Worm (Caenorhabditis elegans) whole organism, L1 larva: ENCODE results near the gene srw-139.

Experiments used
- C16A3.4 ChIP-seq: fragments of 150-350 bp; optimal IDR thresholded peaks from 2 replicates; lab custom pipeline; 2014; ENCODE audit warnings: missing biosample characterization, missing genetic modification characterization
- aha-1 ChIP-seq: fragments of 150-350 bp; optimal IDR thresholded peaks from 2 replicates; lab custom pipeline; 2014; ENCODE audit warnings: missing biosample characterization, missing genetic modification characterization
- alr-1 ChIP-seq: fragments of 200-800 bp; sonication (Bioruptor generic); optimal IDR thresholded peaks from 2 replicates; lab custom pipeline; 2018; ENCODE audit warnings: borderline replicate concordance, mild to moderate bottlenecking, missing genetic modification characterization, missing compliant biosample characterization
- blmp-1 ChIP-seq: fragments of 150-350 bp; optimal IDR thresholded peaks from 2 replicates; lab custom pipeline; 2014; ENCODE audit warnings: missing biosample characterization, missing genetic modification characterization
- ceh-8 ChIP-seq: fragments of 200-800 bp; sonication (Bioruptor generic); optimal IDR thresholded peaks from 2 replicates; lab custom pipeline; 2018; ENCODE audit warnings: mild to moderate bottlenecking, missing genetic modification characterization, moderate library complexity, missing compliant biosample characterization
- efl-1 ChIP-seq, 4 experiments: fragments of 150-350 bp; optimal IDR thresholded peaks in 3 of 4; peaks in 1 of 4; 1 replicate in 1 of 4; 2 replicates in 3 of 4; lab custom pipeline; 2014; ENCODE audit warnings: missing biosample characterization in 2 of 4, missing genetic modification characterization in 2 of 4, missing genetic modification reagents in 2 of 4
- efl-3 ChIP-seq: fragments of 200-800 bp; sonication (Bioruptor generic); optimal IDR thresholded peaks from 2 replicates; lab custom pipeline; 2018; ENCODE audit warnings: mild to moderate bottlenecking, missing genetic modification characterization, missing compliant biosample characterization
- egl-27 ChIP-seq, 2 experiments: fragments of 150-350 bp in 1 of 2; sonication (generic microtip); optimal IDR thresholded peaks; 3 replicates each; lab custom pipeline; 2017 to 2018; ENCODE audit warnings: missing biosample characterization in 2 of 2, missing genetic modification characterization in 2 of 2, missing genetic modification reagents in 2 of 2
- elt-3 ChIP-seq, 6 experiments: fragments of 150-350 bp in 1 of 6; sonication (generic microtip); optimal IDR thresholded peaks; 2 replicates each; lab custom pipeline; 2017 to 2018; ENCODE audit warnings: missing biosample characterization in 6 of 6, missing genetic modification characterization in 6 of 6, inconsistent platforms in 1 of 6
- fkh-8 ChIP-seq: sonication (generic microtip); optimal IDR thresholded peaks from 2 replicates; lab custom pipeline; 2016; ENCODE audit warnings: mild to moderate bottlenecking, missing genetic modification characterization, missing compliant biosample characterization
- hlh-4 ChIP-seq: sonication (generic microtip); optimal IDR thresholded peaks from 2 replicates; lab custom pipeline; 2016; ENCODE audit warnings: mild to moderate bottlenecking, missing genetic modification characterization, missing compliant biosample characterization
- irx-1 ChIP-seq: sonication (generic microtip); optimal IDR thresholded peaks from 2 replicates; lab custom pipeline; 2016; ENCODE audit warnings: missing genetic modification characterization, missing compliant biosample characterization
- lin-15B ChIP-seq: fragments of 150-350 bp; sonication (generic microtip); optimal IDR thresholded peaks from 3 replicates; lab custom pipeline; 2014; ENCODE audit warnings: missing biosample characterization, missing genetic modification characterization
- lin-39 ChIP-seq: fragments of 150-350 bp; optimal IDR thresholded peaks from 2 replicates; lab custom pipeline; 2014; ENCODE audit warnings: missing biosample characterization, missing genetic modification reagents, missing genetic modification characterization
- lir-3 ChIP-seq: sonication (generic microtip); optimal IDR thresholded peaks from 2 replicates; lab custom pipeline; 2016; ENCODE audit warnings: mild to moderate bottlenecking, missing genetic modification characterization, moderate library complexity, missing compliant biosample characterization; ENCODE audit not compliant: poor library complexity
- mab-9 ChIP-seq: fragments of 200-800 bp; sonication (Bioruptor generic); IDR thresholded peaks from 2 replicates; pipeline ENCODE4 v1.3.6; 2022; ENCODE audit warnings: missing genetic modification reagents, missing genetic modification characterization, missing compliant biosample characterization
- mef-2 ChIP-seq: fragments of 150-350 bp; optimal IDR thresholded peaks from 2 replicates; lab custom pipeline; 2014; ENCODE audit warnings: missing biosample characterization, missing genetic modification characterization
- mep-1 ChIP-seq: fragments of 150-350 bp; optimal IDR thresholded peaks from 2 replicates; lab custom pipeline; 2014; ENCODE audit warnings: missing biosample characterization, missing genetic modification characterization
- nhr-12 ChIP-seq: sonication (generic microtip); optimal IDR thresholded peaks from 2 replicates; lab custom pipeline; 2017; ENCODE audit warnings: missing biosample characterization, missing genetic modification characterization
- nhr-20 ChIP-seq: sonication (generic microtip); optimal IDR thresholded peaks from 2 replicates; lab custom pipeline; 2016; ENCODE audit warnings: mild to moderate bottlenecking, missing genetic modification characterization, missing compliant biosample characterization
- nhr-28 ChIP-seq: fragments of 150-350 bp; optimal IDR thresholded peaks from 2 replicates; lab custom pipeline; 2014; ENCODE audit warnings: missing biosample characterization, missing genetic modification characterization
- nhr-71 ChIP-seq: sonication (generic microtip); optimal IDR thresholded peaks from 2 replicates; lab custom pipeline; 2016; ENCODE audit warnings: mild to moderate bottlenecking, missing genetic modification characterization, moderate library complexity, missing compliant biosample characterization
- nhr-77 ChIP-seq: fragments of 150-350 bp; optimal IDR thresholded peaks from 2 replicates; lab custom pipeline; 2014; ENCODE audit warnings: missing biosample characterization, missing genetic modification characterization
- nhr-85 ChIP-seq: sonication (generic microtip); peaks from one replicate; lab custom pipeline; 2016; ENCODE audit warnings: missing genetic modification characterization, inconsistent platforms, missing compliant biosample characterization
- pag-3 ChIP-seq: sonication (generic microtip); optimal IDR thresholded peaks from 2 replicates; lab custom pipeline; 2017; ENCODE audit warnings: missing genetic modification characterization, mild to moderate bottlenecking, missing compliant biosample characterization, antibody characterized with exemption, borderline replicate concordance; ENCODE audit not compliant: insufficient read depth
- pax-3 ChIP-seq: fragments of 200-800 bp; sonication (Bioruptor generic); optimal IDR thresholded peaks from 2 replicates; lab custom pipeline; 2018; ENCODE audit warnings: mild to moderate bottlenecking, missing genetic modification characterization, moderate library complexity, missing compliant biosample characterization
- rnt-1 ChIP-seq: sonication (generic microtip); optimal IDR thresholded peaks from 2 replicates; lab custom pipeline; 2016; ENCODE audit warnings: mild to moderate bottlenecking, missing genetic modification characterization, moderate library complexity, missing compliant biosample characterization
- snpc-4 ChIP-seq: fragments of 150-350 bp; optimal IDR thresholded peaks from 2 replicates; lab custom pipeline; 2014; ENCODE audit warnings: missing biosample characterization, missing genetic modification characterization
- tlp-1 ChIP-seq: fragments of 150-350 bp; optimal IDR thresholded peaks from 2 replicates; lab custom pipeline; 2014; ENCODE audit warnings: missing biosample characterization, missing genetic modification characterization
- unc-130 ChIP-seq: fragments of 150-350 bp; optimal IDR thresholded peaks from 2 replicates; lab custom pipeline; 2017; ENCODE audit warnings: missing biosample characterization, missing genetic modification characterization, inconsistent platforms
- unc-62 ChIP-seq: fragments of 150-350 bp; optimal IDR thresholded peaks from 2 replicates; lab custom pipeline; 2014; ENCODE audit warnings: missing biosample characterization, missing genetic modification reagents, missing genetic modification characterization
- unc-86 ChIP-seq: sonication (generic microtip); optimal IDR thresholded peaks from 2 replicates; lab custom pipeline; 2016; ENCODE audit warnings: missing genetic modification characterization, missing compliant biosample characterization
- xbp-1 ChIP-seq: sonication (generic microtip); optimal IDR thresholded peaks from 2 replicates; lab custom pipeline; 2016; ENCODE audit warnings: missing genetic modification characterization, missing compliant biosample characterization

srw-139 gene

DNA sequence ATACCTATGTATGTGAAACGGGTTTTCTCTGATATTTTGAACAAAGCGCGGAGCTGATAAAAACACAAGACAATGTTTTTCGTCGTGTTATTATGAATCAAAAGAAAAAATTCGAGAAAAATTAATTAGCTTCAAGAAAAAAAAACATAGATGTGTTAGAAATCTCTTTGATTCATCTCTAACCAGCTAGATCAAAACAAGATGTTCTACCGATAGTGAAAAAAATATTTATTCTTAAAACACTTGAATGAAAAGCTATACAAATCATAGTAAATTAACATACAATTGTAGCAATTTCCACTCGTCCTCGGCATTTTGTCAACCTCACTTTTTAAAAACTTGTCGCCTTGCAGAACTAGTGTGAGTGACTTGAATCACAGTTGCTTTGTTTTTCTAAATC is 43.0 kb downstream of the srw-139 start:
- TF ChIP-seq C16A3.4 (tag; lab: Kevin White, UChicago) (no peak), alr-1 (tag; lab: Kevin White, UChicago) (no peak), mep-1 (tag; lab: Kevin White, UChicago) (no peak), mef-2 (tag; lab: Kevin White, UChicago) (no peak), unc-130 (tag; lab: Kevin White, UChicago) (no peak), tlp-1 (tag; lab: Kevin White, UChicago) (no peak), ceh-8 (GFP tag; lab: Kevin White, UChicago) (no peak), mab-9 (no peak), lin-15B (tag; lab: Kevin White, UChicago) (no peak), lir-3 (tag; lab: Kevin White, UChicago) (no peak), fkh-8 (tag; lab: Kevin White, UChicago) (no peak), unc-62 (no peak), nhr-85 (no peak), hlh-4 (tag; lab: Kevin White, UChicago) (no peak), nhr-28 (tag; lab: Kevin White, UChicago) (no peak), blmp-1 (no peak)

DNA sequence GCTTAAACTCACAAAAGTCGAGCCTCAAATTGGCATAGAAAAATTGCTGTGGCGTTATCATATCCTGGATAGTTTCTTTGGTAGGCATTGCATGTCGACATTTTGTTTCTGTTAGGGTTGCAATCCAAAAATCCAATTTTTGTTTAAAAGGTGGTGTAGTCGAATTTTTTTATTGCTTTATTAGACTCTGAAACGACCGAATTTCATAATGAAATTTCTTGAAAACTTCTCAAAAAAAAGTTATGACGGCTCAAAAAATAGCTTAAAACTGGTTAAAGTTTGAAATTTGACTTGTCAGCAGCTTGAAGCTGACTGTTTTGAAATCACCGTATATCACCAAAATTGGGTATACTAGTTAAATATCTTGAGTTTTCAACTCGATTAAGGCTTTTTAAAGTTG is 43.8 kb downstream of the srw-139 start, which contains the start of gene srw-143:
Gene srw-143 (minus strand): TSS at position 101 of the 400 bp plus-strand sequence.
- TF ChIP-seq efl-3 = no peak
- no peak for TF ChIP-seq efl-1 (optimal IDR thresholded peaks at IDR 0.05; lab: Kevin White, UChicago)
- peak in 1 of 2 experiments; percentile 23 for TF ChIP-seq efl-1 (GFP tag; optimal IDR thresholded peaks at IDR 0.05 in 1 of 2; lab: Kevin White, UChicago)
- TF ChIP-seq aha-1 = no peak
- TF ChIP-seq hlh-4 (tag; lab: Kevin White, UChicago) = no peak
- TF ChIP-seq nhr-77 (tag; lab: Kevin White, UChicago) = no peak
- TF ChIP-seq, all 84 proteins: peak for 1

DNA sequence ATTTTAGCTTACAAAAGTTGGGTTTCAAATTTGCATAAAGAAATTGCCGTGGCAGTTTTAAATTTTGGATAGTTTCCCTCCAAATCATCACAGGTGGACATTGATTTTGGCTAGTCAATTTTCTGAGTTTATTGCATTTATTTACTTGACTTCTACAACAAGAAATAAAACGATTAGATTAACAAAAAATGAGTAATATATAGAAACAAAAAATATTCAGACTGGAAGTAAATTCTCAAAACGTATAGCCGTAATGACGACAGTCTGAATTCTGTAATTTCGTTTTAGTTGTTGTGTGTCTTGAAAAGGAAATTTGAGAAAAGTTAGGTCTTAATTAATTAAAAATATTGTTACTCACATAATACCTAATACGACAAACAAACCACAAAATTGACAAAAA is 46.7 kb downstream of the srw-139 start, which contains the start of gene srw-141:
Gene srw-141 (minus strand): TSS at position 101 of the 400 bp plus-strand sequence.
- TF ChIP-seq efl-3 = no peak
- no peak for TF ChIP-seq pax-3
- no peak for TF ChIP-seq xbp-1
- no peak for TF ChIP-seq lin-39 (tag; lab: Kevin White, UChicago)
- no peak for TF ChIP-seq snpc-4
- no peak for TF ChIP-seq mep-1 (tag; lab: Kevin White, UChicago)
- no peak for TF ChIP-seq egl-27 (tag; optimal IDR thresholded peaks at IDR 0.05; lab: Kevin White, UChicago)
- TF ChIP-seq hlh-4 (tag; lab: Kevin White, UChicago) = no peak
- TF ChIP-seq elt-3 (tag; optimal IDR thresholded peaks at IDR 0.05; lab: Kevin White, UChicago) = no peak
- no peak for TF ChIP-seq nhr-20 (tag; lab: Kevin White, UChicago)
- no peak for TF ChIP-seq irx-1 (tag; lab: Kevin White, UChicago)
- TF ChIP-seq ceh-8 (GFP tag; lab: Kevin White, UChicago) = no peak
- no peak for TF ChIP-seq rnt-1
- TF ChIP-seq pag-3 (tag; lab: Kevin White, UChicago) = no peak
- no peak for TF ChIP-seq nhr-71 (tag; lab: Kevin White, UChicago)
- TF ChIP-seq nhr-85 = no peak
- TF ChIP-seq nhr-12 (tag; lab: Kevin White, UChicago) = no peak
- no peak for TF ChIP-seq fkh-8 (tag; lab: Kevin White, UChicago)
- TF ChIP-seq lin-15B (tag; lab: Kevin White, UChicago) = no peak
- TF ChIP-seq unc-86 (tag; lab: Kevin White, UChicago) = no peak
